Fruit fly (Drosophila melanogaster) whole organism, embryonic: ENCODE results near the gene Gem3.

ENCODE experiments used
- Abd-B ChIP-seq: fragments of 200-800 bp; sonication (Bioruptor generic); optimal IDR thresholded peaks from 2 replicates; lab custom pipeline; 2018; ENCODE audit warnings: missing biosample characterization, mild to moderate bottlenecking, missing genetic modification characterization, moderate library complexity
- Awh ChIP-seq: fragments of 200-800 bp; sonication (Bioruptor generic); IDR thresholded peaks from 2 replicates; pipeline ENCODE4, ENCODE4 v1.3.6; 2022; ENCODE audit warnings: missing biosample characterization, missing genetic modification characterization
- CG10209 ChIP-seq: fragments of 200-800 bp; sonication (Bioruptor generic); optimal IDR thresholded peaks from 3 replicates; lab custom pipeline; 2017; ENCODE audit warnings: missing biosample characterization, mild to moderate bottlenecking, missing genetic modification characterization, missing genetic modification reagents
- CG10267 ChIP-seq: fragments of 200-800 bp; sonication (Bioruptor generic); optimal IDR thresholded peaks from 2 replicates; lab custom pipeline; 2018; ENCODE audit warnings: missing biosample characterization, mild to moderate bottlenecking, missing genetic modification characterization, moderate library complexity
- CG11504 ChIP-seq: fragments of 200-800 bp; sonication (Bioruptor generic); optimal IDR thresholded peaks from 3 replicates; lab custom pipeline; 2019; ENCODE audit warnings: missing biosample characterization, mild to moderate bottlenecking, missing genetic modification characterization, moderate library complexity
- CG12236 ChIP-seq: fragments of 200-800 bp; sonication (Bioruptor generic); optimal IDR thresholded peaks from 2 replicates; lab custom pipeline; 2016; ENCODE audit warnings: missing biosample characterization, missing genetic modification characterization
- CG15011 ChIP-seq: fragments of 200-800 bp; sonication (Bioruptor generic); optimal IDR thresholded peaks from 3 replicates; lab custom pipeline; 2018; ENCODE audit warnings: missing biosample characterization, mild to moderate bottlenecking, missing genetic modification characterization
- CG15269 ChIP-seq: fragments of 200-800 bp; sonication (Bioruptor generic); optimal IDR thresholded peaks from 2 replicates; lab custom pipeline; 2018; ENCODE audit warnings: missing biosample characterization, mild to moderate bottlenecking, missing genetic modification characterization, moderate library complexity
- CG18476 ChIP-seq: fragments of 200-800 bp; sonication (Bioruptor generic); optimal IDR thresholded peaks from 2 replicates; lab custom pipeline; 2016; ENCODE audit warnings: missing biosample characterization, mild to moderate bottlenecking, missing genetic modification characterization
- CG18599 ChIP-seq: fragments of 200-800 bp; sonication (Bioruptor generic); optimal IDR thresholded peaks from 3 replicates; lab custom pipeline; 2017; ENCODE audit warnings: missing biosample characterization, missing genetic modification characterization, mild to moderate bottlenecking, moderate library complexity, missing genetic modification reagents
- CG2120 ChIP-seq: fragments of 200-800 bp; sonication (Bioruptor generic); optimal IDR thresholded peaks from 3 replicates; lab custom pipeline; 2016; ENCODE audit warnings: missing biosample characterization, missing genetic modification characterization
- CG2678 ChIP-seq: fragments of 200-800 bp; sonication (Bioruptor generic); optimal IDR thresholded peaks from 3 replicates; lab custom pipeline; 2019; ENCODE audit warnings: missing biosample characterization, mild to moderate bottlenecking, missing genetic modification characterization, moderate library complexity
- CG30403 ChIP-seq: fragments of 200-800 bp; sonication (Bioruptor generic); optimal IDR thresholded peaks from 3 replicates; lab custom pipeline; 2016; ENCODE audit warnings: missing biosample characterization, missing genetic modification characterization
- CG31441 ChIP-seq: fragments of 200-800 bp; sonication (Bioruptor generic); IDR thresholded peaks from 2 replicates; pipeline ENCODE4 v1.3.6; 2022; ENCODE audit warnings: missing biosample characterization, missing genetic modification characterization
- CG32767 ChIP-seq: fragments of 200-800 bp; sonication (Bioruptor generic); IDR thresholded peaks from 2 replicates; pipeline ENCODE4 v1.3.6; 2022; ENCODE audit warnings: missing biosample characterization, missing genetic modification characterization
- CG3847 ChIP-seq: fragments of 200-800 bp; sonication (Bioruptor generic); IDR thresholded peaks from 2 replicates; pipeline ENCODE4 v1.3.6; 2022; ENCODE audit warnings: missing biosample characterization, missing genetic modification characterization
- CG4404 ChIP-seq: fragments of 200-800 bp; sonication (Bioruptor generic); IDR thresholded peaks from 2 replicates; pipeline ENCODE4 v1.3.6; 2022; ENCODE audit warnings: missing biosample characterization, missing genetic modification characterization
- CG7556 ChIP-seq: fragments of 200-800 bp; sonication (Bioruptor generic); optimal IDR thresholded peaks from 2 replicates; lab custom pipeline; 2017; ENCODE audit warnings: missing biosample characterization, mild to moderate bottlenecking, missing genetic modification characterization
- CG7839 ChIP-seq: fragments of 200-800 bp; sonication (Bioruptor generic); optimal IDR thresholded peaks from 3 replicates; lab custom pipeline; 2018; ENCODE audit warnings: missing biosample characterization, mild to moderate bottlenecking, missing genetic modification characterization, moderate library complexity
- CG8281 ChIP-seq: fragments of 200-800 bp; sonication (Bioruptor generic); optimal IDR thresholded peaks from 2 replicates; lab custom pipeline; 2018; ENCODE audit warnings: missing biosample characterization, mild to moderate bottlenecking, missing genetic modification characterization, moderate library complexity
- CG9727 ChIP-seq: fragments of 200-800 bp; sonication (Bioruptor generic); optimal IDR thresholded peaks from 3 replicates; lab custom pipeline; 2017; ENCODE audit warnings: missing biosample characterization, mild to moderate bottlenecking, missing genetic modification characterization
- CG9932 ChIP-seq: fragments of 200-800 bp; sonication (Bioruptor generic); IDR thresholded peaks from 2 replicates; pipeline ENCODE4 v1.3.6; 2022; ENCODE audit warnings: missing biosample characterization, missing genetic modification characterization
- CHES-1-like ChIP-seq: fragments of 200-800 bp; sonication (Bioruptor generic); optimal IDR thresholded peaks from 2 replicates; lab custom pipeline; 2016; ENCODE audit warnings: missing biosample characterization, missing genetic modification characterization
- CkIIα-i1 ChIP-seq: fragments of 200-800 bp; sonication (Bioruptor generic); IDR thresholded peaks from 2 replicates; pipeline ENCODE4 v1.3.6; 2022; ENCODE audit warnings: missing biosample characterization, missing genetic modification characterization
- Ets65A ChIP-seq: fragments of 200-800 bp; sonication (Bioruptor generic); peaks from one replicate; lab custom pipeline; 2016; ENCODE audit warnings: missing biosample characterization, missing genetic modification characterization
- Fer3 ChIP-seq: fragments of 200-800 bp; sonication (Bioruptor generic); optimal IDR thresholded peaks from 2 replicates; lab custom pipeline; 2018; ENCODE audit warnings: missing biosample characterization, mild to moderate bottlenecking, missing genetic modification characterization, moderate library complexity
- HHEX ChIP-seq: fragments of 200-800 bp; sonication (Bioruptor generic); optimal IDR thresholded peaks from 3 replicates; lab custom pipeline; 2017; ENCODE audit warnings: missing biosample characterization, mild to moderate bottlenecking, missing genetic modification characterization, missing genetic modification reagents
- HLH54F ChIP-seq: fragments of 200-800 bp; sonication (Bioruptor generic); optimal IDR thresholded peaks from 3 replicates; lab custom pipeline; 2016; ENCODE audit warnings: missing biosample characterization, missing genetic modification characterization
- Hand ChIP-seq: fragments of 200-800 bp; sonication (Bioruptor generic); optimal IDR thresholded peaks from 2 replicates; lab custom pipeline; 2017; ENCODE audit warnings: mild to moderate bottlenecking, missing biosample characterization, missing genetic modification reagents, missing genetic modification characterization
- Hmr ChIP-seq: fragments of 200-800 bp; sonication (Bioruptor generic); optimal IDR thresholded peaks from 3 replicates; lab custom pipeline; 2017; ENCODE audit warnings: mild to moderate bottlenecking, missing biosample characterization, missing genetic modification reagents, missing genetic modification characterization
- Hr3 ChIP-seq: fragments of 200-800 bp; sonication (Bioruptor generic); optimal IDR thresholded peaks from 3 replicates; lab custom pipeline; 2016; ENCODE audit warnings: missing biosample characterization, missing genetic modification characterization
- Meics ChIP-seq: fragments of 200-800 bp; sonication (Bioruptor generic); optimal IDR thresholded peaks from 2 replicates; lab custom pipeline; 2017; ENCODE audit warnings: missing biosample characterization, mild to moderate bottlenecking, missing genetic modification characterization
- NC2α ChIP-seq: fragments of 200-800 bp; sonication (Bioruptor generic); optimal IDR thresholded peaks from 2 replicates; lab custom pipeline; 2016; ENCODE audit warnings: missing biosample characterization, missing genetic modification characterization
- Rfx ChIP-seq: fragments of 200-800 bp; sonication (Bioruptor generic); IDR thresholded peaks from 2 replicates; pipeline ENCODE4 v1.3.6; 2022; ENCODE audit warnings: missing biosample characterization, missing genetic modification characterization
- caup ChIP-seq: fragments of 200-800 bp; sonication (Bioruptor generic); optimal IDR thresholded peaks from 3 replicates; lab custom pipeline; 2017; ENCODE audit warnings: missing biosample characterization, mild to moderate bottlenecking, missing genetic modification characterization, moderate library complexity; ENCODE audit not compliant: severe bottlenecking
- cwo ChIP-seq: fragments of 200-800 bp; sonication (Bioruptor generic); optimal IDR thresholded peaks from 3 replicates; lab custom pipeline; 2017; ENCODE audit warnings: missing biosample characterization, missing genetic modification characterization, mild to moderate bottlenecking, moderate library complexity, missing genetic modification reagents
- dmrt99B ChIP-seq: fragments of 200-800 bp; sonication (Bioruptor generic); optimal IDR thresholded peaks from 2 replicates; lab custom pipeline; 2018; ENCODE audit warnings: missing biosample characterization, mild to moderate bottlenecking, missing genetic modification characterization, moderate library complexity
- exex ChIP-seq: fragments of 200-800 bp; sonication (Bioruptor generic); optimal IDR thresholded peaks from 4 replicates; lab custom pipeline; 2018; ENCODE audit warnings: missing biosample characterization, mild to moderate bottlenecking, missing genetic modification characterization, moderate library complexity
- fd64A ChIP-seq: fragments of 200-800 bp; sonication (Bioruptor generic); optimal IDR thresholded peaks from 3 replicates; lab custom pipeline; 2018; ENCODE audit warnings: missing biosample characterization, mild to moderate bottlenecking, missing genetic modification characterization
- ind ChIP-seq: fragments of 200-800 bp; sonication (Bioruptor generic); optimal IDR thresholded peaks from 3 replicates; lab custom pipeline; 2016; ENCODE audit warnings: missing biosample characterization, missing genetic modification characterization
- jing ChIP-seq: fragments of 200-800 bp; sonication (Bioruptor generic); optimal IDR thresholded peaks from 2 replicates; lab custom pipeline; 2018; ENCODE audit warnings: missing biosample characterization, mild to moderate bottlenecking, missing genetic modification characterization
- lab ChIP-seq: fragments of 200-800 bp; sonication (Bioruptor generic); optimal IDR thresholded peaks from 3 replicates; lab custom pipeline; 2017; ENCODE audit warnings: missing biosample characterization, missing genetic modification characterization, mild to moderate bottlenecking, moderate library complexity, missing genetic modification reagents
- lilli ChIP-seq: fragments of 200-800 bp; sonication (Bioruptor generic); optimal IDR thresholded peaks from 3 replicates; lab custom pipeline; 2016; ENCODE audit warnings: missing biosample characterization, missing genetic modification characterization
- mam ChIP-seq: fragments of 200-800 bp; sonication (Bioruptor generic); optimal IDR thresholded peaks from 3 replicates; lab custom pipeline; 2016; ENCODE audit warnings: missing biosample characterization, missing genetic modification characterization
- nmo ChIP-seq: fragments of 200-800 bp; sonication (Bioruptor generic); optimal IDR thresholded peaks from 2 replicates; lab custom pipeline; 2018; ENCODE audit warnings: missing biosample characterization, mild to moderate bottlenecking, missing genetic modification characterization, moderate library complexity
- sc ChIP-seq, 3 experiments: fragments of >200 bp in 2 of 3; fragments of 200-800 bp in 1 of 3; sonication (Bioruptor generic) in 1 of 3; optimal IDR thresholded peaks; 2 replicates in 2 of 3; 3 replicates in 1 of 3; lab custom pipeline; 2017; ENCODE audit warnings: mild to moderate bottlenecking in 1 of 3, missing biosample characterization in 1 of 3, missing genetic modification characterization in 1 of 3, missing genetic modification reagents in 1 of 3
- scrt ChIP-seq: fragments of 200-800 bp; sonication (Bioruptor generic); optimal IDR thresholded peaks from 2 replicates; lab custom pipeline; 2018; ENCODE audit warnings: missing biosample characterization, mild to moderate bottlenecking, missing genetic modification characterization, moderate library complexity
- sisA ChIP-seq: fragments of 200-800 bp; sonication (Bioruptor generic); IDR thresholded peaks from 2 replicates; pipeline ENCODE4 v1.3.6; 2022; ENCODE audit warnings: missing biosample characterization, missing genetic modification characterization
- zen2 ChIP-seq: fragments of 200-800 bp; sonication (Bioruptor generic); IDR thresholded peaks from 3 replicates; pipeline ENCODE4 v1.3.6; 2022; ENCODE audit warnings: missing biosample characterization, missing genetic modification characterization; ENCODE audit not compliant: partially characterized antibody

Gem3 gene

dm6 chr3L:10482477-10482876 is 19.6 kb upstream of the Gem3 start (continued):
- peak; percentile 33 for TF ChIP-seq CG7839 (tag; lab: Kevin White, UChicago)
- TF ChIP-seq Hr3 (GFP tag; lab: Kevin White, UChicago), result no peak
- peak; percentile 19 for TF ChIP-seq CG30403 (GFP tag; lab: Kevin White, UChicago)
- no peak for TF ChIP-seq exex (tag; lab: Kevin White, UChicago)
- TF ChIP-seq CG18476 (GFP tag; lab: Kevin White, UChicago), result no peak
- peak; percentile 57 for TF ChIP-seq lab (GFP tag; lab: Kevin White, UChicago)
- no peak for TF ChIP-seq NC2α
- TF ChIP-seq CG9727 (GFP tag; lab: Kevin White, UChicago), result peak; percentile 20
- no peak for TF ChIP-seq Abd-B (GFP tag; lab: Kevin White, UChicago)
- TF ChIP-seq lilli (GFP tag; lab: Kevin White, UChicago), result peak; percentile 25
- no peak for TF ChIP-seq CG4404
- no peak for TF ChIP-seq fd64A
- peak; percentile 14 for TF ChIP-seq ind (GFP tag; lab: Kevin White, UChicago)
- TF ChIP-seq Ets65A (GFP tag; lab: Kevin White, UChicago), result peak; percentile 89
- TF ChIP-seq dmrt99B (tag; lab: Kevin White, UChicago), result peak; percentile 41
- peak; percentile 1 for TF ChIP-seq nmo
- TF ChIP-seq sisA (GFP tag; lab: Robert Waterston, UW), result 0 out of 2 replicates have a peak, but pooled peaks have one; percentile 27
- peak; percentile 60 for TF ChIP-seq CG2678 (tag; lab: Kevin White, UChicago)
- TF ChIP-seq HLH54F, result no peak
- peak; percentile 39 for TF ChIP-seq CG15269 (tag; lab: Kevin White, UChicago)
- no peak for TF ChIP-seq CG10267 (tag; lab: Kevin White, UChicago)
- TF ChIP-seq CG10209 (GFP tag; lab: Kevin White, UChicago), result peak; percentile 5
- TF ChIP-seq CG32767, result 0 out of 2 replicates have a peak, but pooled peaks have one; percentile 19
- no peak for TF ChIP-seq CkIIα-i1 (GFP tag; lab: Robert Waterston, UW)
- TF ChIP-seq CG15011 (GFP tag; lab: Kevin White, UChicago), result peak; percentile 1
- peak; percentile 48 for TF ChIP-seq Meics (GFP tag; lab: Kevin White, UChicago)
- peak; percentile 49 for TF ChIP-seq Hmr (GFP tag; lab: Kevin White, UChicago)
- TF ChIP-seq mam (GFP tag; lab: Kevin White, UChicago), result peak; percentile 32
- peak; percentile 9 for TF ChIP-seq HHEX (GFP tag; lab: Kevin White, UChicago)
- TF ChIP-seq cwo, result peak; percentile 64
- no peak for TF ChIP-seq zen2 (GFP tag; lab: Robert Waterston, UW)
- no peak for TF ChIP-seq CG12236
- peak; percentile 2 for TF ChIP-seq Hand (GFP tag; lab: Kevin White, UChicago)
- TF ChIP-seq jing, result no peak
- TF ChIP-seq CG9932 (GFP tag; lab: Robert Waterston, UW), result peak; percentile 34; the same call in 1 of the 2 replicates
- 0 out of 2 replicates have a peak, but pooled peaks have one; percentile 5 for TF ChIP-seq CG3847
- peak; percentile 16 for TF ChIP-seq scrt (GFP tag; lab: Kevin White, UChicago)
- peak; percentile 51 for TF ChIP-seq CG11504
- no peak for TF ChIP-seq CHES-1-like (GFP tag; lab: Kevin White, UChicago)
- TF ChIP-seq Rfx (GFP tag; lab: Robert Waterston, UW), result peak; percentile 29; the same call in 1 of the 2 replicates
- peak; percentile 55 for TF ChIP-seq CG2120
- 0 out of 2 replicates have a peak, but pooled peaks have one; percentile 18 for TF ChIP-seq CG31441
- peak; percentile 75 for TF ChIP-seq CG18599 (GFP tag; lab: Kevin White, UChicago)
- no peak for TF ChIP-seq sc (optimal IDR thresholded peaks at IDR 0.05; lab: Kevin White, UChicago)
- no peak for TF ChIP-seq sc (GFP tag; optimal IDR thresholded peaks at IDR 0.05; lab: Kevin White, UChicago)
- peak; percentile 5 for TF ChIP-seq CG8281
- 0 out of 2 replicates have a peak, but pooled peaks have one; percentile 45 for TF ChIP-seq Awh (GFP tag; lab: Robert Waterston, UW)
- peak; percentile 28 for TF ChIP-seq Fer3
- peak; percentile 31 for TF ChIP-seq CG7556 (GFP tag; lab: Kevin White, UChicago)
- TF ChIP-seq caup (GFP tag; lab: Kevin White, UChicago), result peak; percentile 15
